Worm (Caenorhabditis elegans): ENCODE data around the gene nhr-7.

DNA sequence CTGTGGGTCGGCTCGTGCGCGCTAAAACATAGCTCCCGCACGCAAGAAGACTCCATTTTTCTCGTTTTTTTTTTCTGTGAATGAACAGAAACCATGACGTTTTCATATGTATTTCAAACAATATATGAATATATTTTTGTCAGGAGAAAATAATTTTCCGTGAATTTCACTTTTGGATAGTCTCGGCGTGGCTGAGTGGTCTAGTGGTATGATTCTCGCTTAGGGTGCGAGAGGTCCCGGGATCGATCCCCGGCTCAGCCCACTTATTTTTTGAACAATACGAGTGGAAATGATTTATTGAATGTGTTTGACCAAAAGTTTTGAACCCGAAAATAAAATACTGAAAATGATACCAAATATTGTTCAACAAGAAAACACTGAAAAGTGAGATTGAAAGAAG is 39.8 kb downstream of the nhr-7 start:
- no peak for TF ChIP-seq madf-9 (GFP tag; conservative IDR thresholded peaks at IDR 0.05)
- no peak for TF ChIP-seq ceh-82 (tag; optimal IDR thresholded peaks at IDR 0.05)
- TF ChIP-seq dve-1 (tag; optimal IDR thresholded peaks at IDR 0.05; ENCODE audit: insufficient read depth), result no peak
- TF ChIP-seq ceh-62 (tag; optimal IDR thresholded peaks at IDR 0.05), result no peak
- no peak for TF ChIP-seq mdl-1 (tag; optimal IDR thresholded peaks at IDR 0.05)
- no peak for TF ChIP-seq lin-39 (tag; optimal IDR thresholded peaks at IDR 0.05)
- TF ChIP-seq nhr-11 (tag; optimal IDR thresholded peaks at IDR 0.05), result no peak
- TF ChIP-seq lsy-2 (tag; optimal IDR thresholded peaks at IDR 0.05), result no peak
- no peak for TF ChIP-seq saeg-2 (GFP tag; IDR thresholded peaks at IDR 0.05)
- no peak for TF ChIP-seq egl-27 (tag; optimal IDR thresholded peaks at IDR 0.05)
- no peak for TF ChIP-seq pqm-1 (tag; optimal IDR thresholded peaks at IDR 0.05)
- no peak for TF ChIP-seq unc-130 (GFP tag; optimal IDR thresholded peaks at IDR 0.05)
